Worm (Caenorhabditis elegans): ENCODE measurements around the gene T25B9.9.

DNA sequence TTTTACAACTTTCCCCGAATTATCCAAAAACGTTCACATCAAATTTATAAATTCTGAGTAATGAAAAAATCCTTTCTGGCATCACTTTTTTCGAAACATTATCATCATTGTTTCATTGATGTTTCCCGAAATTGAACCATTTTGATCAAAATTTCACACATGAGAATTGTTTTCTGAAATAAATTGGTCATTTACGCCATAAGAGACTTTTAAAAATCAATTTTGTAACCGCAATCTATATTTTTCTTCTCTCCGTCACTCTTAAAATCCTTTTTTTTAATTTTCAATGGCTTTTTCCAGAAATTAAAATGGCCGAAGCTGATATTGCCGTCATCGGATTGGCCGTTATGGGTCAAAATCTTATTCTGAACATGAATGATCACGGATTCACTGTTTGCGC is at the start of gene T25B9.9:
- TF ChIP-seq hlh-4 (tag; optimal IDR thresholded peaks at IDR 0.05) (no peak), mep-1 (tag; optimal IDR thresholded peaks at IDR 0.05) (no peak), nhr-76 (tag; optimal IDR thresholded peaks at IDR 0.05) (no peak)
